Fruit fly (Drosophila melanogaster): Measurements from ENCODE around the gene Fad2.
A peak's percentile ranks its signal among the peaks of the same experiment; 100 is the strongest.

DNA sequence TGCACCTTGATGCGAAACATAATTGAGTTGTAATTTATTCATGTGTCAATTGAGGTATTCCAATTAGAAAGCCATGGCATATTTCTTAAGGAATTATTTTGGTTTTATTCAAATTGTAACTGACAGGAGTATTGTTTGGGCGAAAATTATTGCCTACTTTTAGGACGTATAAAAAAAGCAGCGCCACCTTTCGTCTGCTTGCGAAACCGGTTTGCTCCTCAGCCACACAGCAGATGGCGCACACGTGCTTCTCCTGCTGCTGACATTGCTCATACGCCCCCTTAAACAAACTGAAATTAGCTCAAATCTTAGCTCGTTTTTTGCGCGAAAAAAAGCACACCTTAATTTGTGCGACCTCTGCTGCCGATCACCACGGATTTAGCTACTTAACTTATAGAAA lies 24.5 kb downstream of the Fad2 start:
- TF ChIP-seq CG11247 (GFP tag; IDR thresholded peaks at IDR 0.05), result peak; percentile 90
- no peak for TF ChIP-seq CG13894 (tag; optimal IDR thresholded peaks at IDR 0.05)
- TF ChIP-seq lbe (GFP tag; optimal IDR thresholded peaks at IDR 0.05), result no peak
- peak; percentile 44 for TF ChIP-seq Sry-δ (GFP tag; optimal IDR thresholded peaks at IDR 0.05)
- peak; percentile 69 for TF ChIP-seq lilli (GFP tag; optimal IDR thresholded peaks at IDR 0.05)
- peak; percentile 72; the same call in 1 of the 3 replicates for TF ChIP-seq gce (GFP tag; IDR thresholded peaks at IDR 0.05)
- TF ChIP-seq ro (GFP tag; IDR thresholded peaks at IDR 0.05), result no peak; the same call in 1 of the 2 replicates
- no peak for TF ChIP-seq pan (optimal IDR thresholded peaks at IDR 0.05)
- TF ChIP-seq pan (GFP tag; optimal IDR thresholded peaks at IDR 0.05 in 1 of 2, IDR thresholded peaks at IDR 0.05 in 1 of 2), result peak in 1 of 2 experiments; percentile 75
- no peak for TF ChIP-seq CG11696 (GFP tag; IDR thresholded peaks at IDR 0.05)
